Fruit fly (Drosophila melanogaster): ENCODE results near the gene ed.

ed gene

dm6 chr2L:4093728-4094324 is 62.6 kb downstream of the ed start (continued):
- 0 out of 3 replicates have a peak, but pooled peaks have one; percentile 38 for TF ChIP-seq CG11560 (tag; IDR thresholded peaks at IDR 0.05)
- TF ChIP-seq CG1024 (GFP tag; IDR thresholded peaks at IDR 0.05): 0 out of 2 replicates have a peak, but pooled peaks have one; percentile 16
- TF ChIP-seq Scr (GFP tag; IDR thresholded peaks at IDR 0.05; ENCODE audit: partially characterized antibody): no peak
- TF ChIP-seq kay (GFP tag; optimal IDR thresholded peaks at IDR 0.05): peak; percentile 35
- peak; percentile 50 for TF ChIP-seq CG13775 (GFP tag; optimal IDR thresholded peaks at IDR 0.05)
- no peak for TF ChIP-seq pan (optimal IDR thresholded peaks at IDR 0.05)
- TF ChIP-seq pan (GFP tag; optimal IDR thresholded peaks at IDR 0.05 in 1 of 2, IDR thresholded peaks at IDR 0.05 in 1 of 2): peak in 1 of 2 experiments; percentile 87
- peak; percentile 16 for TF ChIP-seq nom (GFP tag; optimal IDR thresholded peaks at IDR 0.05)
- no peak for TF ChIP-seq Lhr (GFP tag; optimal IDR thresholded peaks at IDR 0.05)
- TF ChIP-seq Sin3A (optimal IDR thresholded peaks at IDR 0.05): no peak
- no peak for TF ChIP-seq toy (GFP tag; IDR thresholded peaks at IDR 0.05)
- TF ChIP-seq CG4730 (GFP tag; IDR thresholded peaks at IDR 0.05): peak; percentile 63
- TF ChIP-seq CG17612 (GFP tag; IDR thresholded peaks at IDR 0.05): peak; percentile 60; the same call in 1 of the 2 replicates
- TF ChIP-seq CG17568 (GFP tag; optimal IDR thresholded peaks at IDR 0.05): peak; percentile 51
- peak; percentile 88 for TF ChIP-seq slbo (GFP tag; IDR thresholded peaks at IDR 0.05)
- TF ChIP-seq fd102C (GFP tag; optimal IDR thresholded peaks at IDR 0.05): no peak
- no peak for TF ChIP-seq Nf-YB (GFP tag; optimal IDR thresholded peaks at IDR 0.05)
- peak; percentile 66 for TF ChIP-seq Rx (GFP tag; IDR thresholded peaks at IDR 0.05)
- TF ChIP-seq Sry-β (GFP tag; optimal IDR thresholded peaks at IDR 0.05): no peak
- peak; percentile 52 for TF ChIP-seq CG15514 (GFP tag; optimal IDR thresholded peaks at IDR 0.05)
- no peak for TF ChIP-seq Neu2 (GFP tag; optimal IDR thresholded peaks at IDR 0.05; ENCODE audit: borderline replicate concordance)
- no peak for TF ChIP-seq pzg (GFP tag; optimal IDR thresholded peaks at IDR 0.05)
- TF ChIP-seq Pdp1 (GFP tag; optimal IDR thresholded peaks at IDR 0.05): peak; percentile 71 to 75
- TF ChIP-seq tx (GFP tag; optimal IDR thresholded peaks at IDR 0.05): peak; percentile 59
- peak; percentile 54 for TF ChIP-seq CG14710 (tag; optimal IDR thresholded peaks at IDR 0.05)
- TF ChIP-seq Doc2 (GFP tag; IDR thresholded peaks at IDR 0.05): peak; percentile 68
- TF ChIP-seq CG17328 (GFP tag; IDR thresholded peaks at IDR 0.05): peak; percentile 89
- peak; percentile 68 for TF ChIP-seq CG10209 (GFP tag; optimal IDR thresholded peaks at IDR 0.05)
- TF ChIP-seq lbe (GFP tag; optimal IDR thresholded peaks at IDR 0.05): no peak
- no peak for TF ChIP-seq Elba2 (GFP tag; optimal IDR thresholded peaks at IDR 0.05)
- TF ChIP-seq eve (GFP tag; optimal IDR thresholded peaks at IDR 0.05): peak in 1 of 2 experiments; percentile 89
- no peak for TF ChIP-seq bbx (GFP tag; IDR thresholded peaks at IDR 0.05; ENCODE audit: partially characterized antibody)
- TF ChIP-seq CG9932 (GFP tag; IDR thresholded peaks at IDR 0.05): peak; percentile 69
- TF ChIP-seq Antp (GFP tag; optimal IDR thresholded peaks at IDR 0.05): peak; percentile 80
- TF ChIP-seq pfk (GFP tag; optimal IDR thresholded peaks at IDR 0.05): no peak
- peak; percentile 72 for TF ChIP-seq CG15269 (tag; optimal IDR thresholded peaks at IDR 0.05)
- TF ChIP-seq CG12942 (GFP tag; optimal IDR thresholded peaks at IDR 0.05): peak; percentile 60
- TF ChIP-seq Fer3 (tag; optimal IDR thresholded peaks at IDR 0.05): peak; percentile 63
- TF ChIP-seq tap (tag; optimal IDR thresholded peaks at IDR 0.05): peak; percentile 63
- TF ChIP-seq Usf (GFP tag; optimal IDR thresholded peaks at IDR 0.05): peak; percentile 25
- TF ChIP-seq mirr (GFP tag; optimal IDR thresholded peaks at IDR 0.05): no peak
- TF ChIP-seq mld (GFP tag; IDR thresholded peaks at IDR 0.05; ENCODE audit: partially characterized antibody): no peak
- peak; percentile 29 for TF ChIP-seq salm (tag; optimal IDR thresholded peaks at IDR 0.05)
- no peak for TF ChIP-seq GATAe (GFP tag; conservative IDR thresholded peaks at IDR 0.05)
- TF ChIP-seq CkIIα-i1 (GFP tag; IDR thresholded peaks at IDR 0.05): no peak
- peak; percentile 85 for TF ChIP-seq CG14441 (GFP tag; IDR thresholded peaks at IDR 0.05)
- TF ChIP-seq grau (tag; optimal IDR thresholded peaks at IDR 0.05): peak; percentile 71
- peak; percentile 66 for TF ChIP-seq Atf3 (GFP tag; optimal IDR thresholded peaks at IDR 0.05)
- TF ChIP-seq CG15479 (GFP tag; optimal IDR thresholded peaks at IDR 0.05): no peak
- TF ChIP-seq CG10147 (GFP tag; optimal IDR thresholded peaks at IDR 0.05): peak; percentile 23
